Worm (Caenorhabditis elegans) whole organism, L1 larva: ENCODE data around the gene cee-1.

Experiments used
- aly-2 ChIP-seq: fragments of 150-350 bp; optimal IDR thresholded peaks from 2 replicates; lab custom pipeline; 2014; ENCODE audit warnings: missing biosample characterization, missing genetic modification characterization
- ama-1 ChIP-seq: fragments of 150-350 bp; optimal IDR thresholded peaks from 2 replicates; lab custom pipeline; 2014
- ceh-90 ChIP-seq: sonication (generic microtip); optimal IDR thresholded peaks from 2 replicates; lab custom pipeline; 2016; ENCODE audit warnings: missing genetic modification characterization, missing compliant biosample characterization
- dsc-1 ChIP-seq: sonication (generic microtip); optimal IDR thresholded peaks from 2 replicates; lab custom pipeline; 2016; ENCODE audit warnings: mild to moderate bottlenecking, missing genetic modification characterization, missing compliant biosample characterization
- egl-27 ChIP-seq, 2 experiments: fragments of 150-350 bp in 1 of 2; sonication (generic microtip); optimal IDR thresholded peaks; 3 replicates each; lab custom pipeline; 2017 to 2018; ENCODE audit warnings: missing biosample characterization in 2 of 2, missing genetic modification characterization in 2 of 2, missing genetic modification reagents in 2 of 2
- elt-3 ChIP-seq, 6 experiments: fragments of 150-350 bp in 1 of 6; sonication (generic microtip); optimal IDR thresholded peaks; 2 replicates each; lab custom pipeline; 2017 to 2018; ENCODE audit warnings: missing biosample characterization in 6 of 6, missing genetic modification characterization in 6 of 6, inconsistent platforms in 1 of 6
- hpl-2 ChIP-seq: fragments of 150-350 bp; optimal IDR thresholded peaks from 2 replicates; lab custom pipeline; 2014; ENCODE audit warnings: missing biosample characterization, missing genetic modification reagents, missing genetic modification characterization
- lin-39 ChIP-seq: fragments of 150-350 bp; optimal IDR thresholded peaks from 2 replicates; lab custom pipeline; 2014; ENCODE audit warnings: missing biosample characterization, missing genetic modification reagents, missing genetic modification characterization
- mdl-1 ChIP-seq, 2 experiments: fragments of 150-350 bp; optimal IDR thresholded peaks; 2 replicates each; lab custom pipeline; 2014 to 2017; ENCODE audit warnings: missing biosample characterization in 2 of 2, missing genetic modification characterization in 2 of 2, inconsistent platforms in 1 of 2
- nhr-76 ChIP-seq: sonication (generic microtip); optimal IDR thresholded peaks from 2 replicates; lab custom pipeline; 2017; ENCODE audit warnings: missing biosample characterization, missing genetic modification characterization
- nhr-77 ChIP-seq: fragments of 150-350 bp; optimal IDR thresholded peaks from 2 replicates; lab custom pipeline; 2014; ENCODE audit warnings: missing biosample characterization, missing genetic modification characterization
- nhr-85 ChIP-seq: sonication (generic microtip); peaks from one replicate; lab custom pipeline; 2016; ENCODE audit warnings: missing genetic modification characterization, inconsistent platforms, missing compliant biosample characterization
- unc-62 ChIP-seq: fragments of 150-350 bp; optimal IDR thresholded peaks from 2 replicates; lab custom pipeline; 2014; ENCODE audit warnings: missing biosample characterization, missing genetic modification reagents, missing genetic modification characterization

DNA sequence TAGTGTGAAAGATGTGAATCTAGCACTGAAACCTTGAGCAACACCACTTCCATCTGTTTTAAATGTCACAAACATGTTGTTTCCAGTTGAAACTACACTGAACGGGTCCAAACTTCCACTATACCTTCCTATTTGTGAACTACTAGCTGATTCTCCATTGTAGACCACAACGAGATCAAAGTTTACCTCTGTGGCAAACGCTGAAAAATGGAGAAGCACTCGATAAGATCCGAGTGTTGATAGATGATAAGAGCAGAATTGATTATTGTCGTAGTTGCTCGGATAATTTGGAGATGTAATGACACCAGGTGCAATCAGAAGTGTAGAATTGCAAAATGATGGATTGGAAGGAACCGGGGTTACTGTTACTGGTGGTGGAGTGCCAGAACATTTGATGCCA, 30.5 kb upstream of the cee-1 start:
- TF ChIP-seq ceh-90 (tag; lab: Kevin White, UChicago) (no peak), nhr-85 (tag; lab: Kevin White, UChicago) (no peak), nhr-76 (no peak), egl-27 (tag; optimal IDR thresholded peaks at IDR 0.05; lab: Kevin White, UChicago) (no peak), lin-39 (tag; lab: Kevin White, UChicago) (no peak), ama-1 (lab: Kevin White, UChicago) (no peak), nhr-77 (no peak), mdl-1 (tag; optimal IDR thresholded peaks at IDR 0.05; lab: Kevin White, UChicago) (no peak), dsc-1 (tag; lab: Kevin White, UChicago) (no peak), aly-2 (tag; lab: Kevin White, UChicago) (no peak), elt-3 (tag; optimal IDR thresholded peaks at IDR 0.05; lab: Kevin White, UChicago) (no peak), hpl-2 (GFP tag; lab: Kevin White, UChicago) (no peak), unc-62 (GFP tag; lab: Kevin White, UChicago) (no peak)
